Worm (Caenorhabditis elegans) whole organism, mixed stage, embryonic: ENCODE data around the gene F14F7.5.

Experiments
- ces-1 ChIP-seq: fragments of 150-350 bp; optimal IDR thresholded peaks from 2 replicates; lab custom pipeline; 2014; ENCODE audit warnings: missing biosample characterization, missing genetic modification reagents, missing genetic modification characterization
- elt-3 ChIP-seq: fragments of 150-350 bp; optimal IDR thresholded peaks from 2 replicates; lab custom pipeline; 2014; ENCODE audit warnings: missing biosample characterization, missing genetic modification characterization
- lin-13 ChIP-seq: fragments of 150-350 bp; optimal IDR thresholded peaks from 2 replicates; lab custom pipeline; 2014; ENCODE audit warnings: missing biosample characterization, missing genetic modification characterization
- mab-5 ChIP-seq: fragments of 150-350 bp; optimal IDR thresholded peaks from 2 replicates; lab custom pipeline; 2014; ENCODE audit warnings: missing biosample characterization, missing genetic modification characterization
- nhr-12 ChIP-seq: fragments of 150-350 bp; optimal IDR thresholded peaks from 2 replicates; lab custom pipeline; 2014; ENCODE audit warnings: missing biosample characterization, missing genetic modification characterization
- nhr-28 ChIP-seq: fragments of 150-350 bp; optimal IDR thresholded peaks from 2 replicates; lab custom pipeline; 2014; ENCODE audit warnings: missing biosample characterization, missing genetic modification characterization
- pha-4 ChIP-seq: fragments of 150-350 bp; optimal IDR thresholded peaks from 2 replicates; lab custom pipeline; 2018; ENCODE audit warnings: missing biosample characterization, missing genetic modification reagents, missing genetic modification characterization
- unc-39 ChIP-seq: fragments of 150-350 bp; optimal IDR thresholded peaks from 2 replicates; lab custom pipeline; 2014; ENCODE audit warnings: missing biosample characterization, missing genetic modification characterization
- unc-62 ChIP-seq: fragments of 150-350 bp; optimal IDR thresholded peaks from 2 replicates; lab custom pipeline; 2014; ENCODE audit warnings: missing biosample characterization, missing genetic modification reagents, missing genetic modification characterization
- ztf-11 ChIP-seq: fragments of 150-350 bp; optimal IDR thresholded peaks from 2 replicates; lab custom pipeline; 2014; ENCODE audit warnings: missing biosample characterization, missing genetic modification characterization

ce11 chrIII:13049956-13050355, 18.2 kb downstream of the F14F7.5 start:
- no peak for TF ChIP-seq ztf-11 (tag; lab: Kevin White, UChicago)
- TF ChIP-seq lin-13 = no peak
- no peak for TF ChIP-seq elt-3 (tag; lab: Kevin White, UChicago)
- TF ChIP-seq nhr-28 (tag; lab: Kevin White, UChicago) = no peak
- TF ChIP-seq pha-4 (tag; lab: Kevin White, UChicago) = no peak
- no peak for TF ChIP-seq nhr-12 (tag; lab: Kevin White, UChicago)
- TF ChIP-seq unc-39 (tag; lab: Kevin White, UChicago) = no peak
- no peak for TF ChIP-seq ces-1 (GFP tag; lab: Kevin White, UChicago)
- no peak for TF ChIP-seq mab-5 (tag; lab: Kevin White, UChicago)
- no peak for TF ChIP-seq unc-62 (GFP tag; lab: Kevin White, UChicago)
